Fruit fly (Drosophila melanogaster): ENCODE results near the gene CG34296.
A peak's percentile ranks its signal among the peaks of the same experiment; 100 is the strongest.

CG34296 gene

dm6 chr3R:29718363-29718762 is 4.0 kb upstream of the CG34296 start, which contains the start of gene CG15506:
Gene CG15506, plus strand, starts transcription at chr3R:29718663.
- no peak for TF ChIP-seq Gug (GFP tag; IDR thresholded peaks at IDR 0.05)
- TF ChIP-seq eg (GFP tag; IDR thresholded peaks at IDR 0.05): 0 out of 3 replicates have a peak, but pooled peaks have one; percentile 36
- no peak for TF ChIP-seq CG3032 (tag; optimal IDR thresholded peaks at IDR 0.05)
- 0 out of 2 replicates have a peak, but pooled peaks have one; percentile 7 for TF ChIP-seq CG15336 (GFP tag; IDR thresholded peaks at IDR 0.05)
- TF ChIP-seq CG6163 (GFP tag; IDR thresholded peaks at IDR 0.05): 0 out of 3 replicates have a peak, but pooled peaks have one; percentile 11
- peak in 1 of 2 experiments; percentile 33 for TF ChIP-seq ss (GFP tag; optimal IDR thresholded peaks at IDR 0.05)
- TF ChIP-seq CG8119 (GFP tag; IDR thresholded peaks at IDR 0.05): 0 out of 3 replicates have a peak, but pooled peaks have one; percentile 25
- no peak for TF ChIP-seq CG16779 (tag; optimal IDR thresholded peaks at IDR 0.05)

- TF ChIP-seq CG6808 (GFP tag; optimal IDR thresholded peaks at IDR 0.05): no peak
- no peak for TF ChIP-seq fkh (GFP tag; optimal IDR thresholded peaks at IDR 0.05)
- TF ChIP-seq Eip75B (GFP tag; optimal IDR thresholded peaks at IDR 0.05): peak; percentile 2
- 0 out of 3 replicates have a peak, but pooled peaks have one; percentile 15 for TF ChIP-seq eg (GFP tag; IDR thresholded peaks at IDR 0.05)
- no peak for TF ChIP-seq CG11902 (GFP tag; optimal IDR thresholded peaks at IDR 0.05)
- TF ChIP-seq spab (GFP tag; optimal IDR thresholded peaks at IDR 0.05): no peak
- no peak for TF ChIP-seq CG7368 (GFP tag; optimal IDR thresholded peaks at IDR 0.05)
- TF ChIP-seq CG1621 (tag; optimal IDR thresholded peaks at IDR 0.05): peak; percentile 76
- no peak for TF ChIP-seq CG11762 (GFP tag; optimal IDR thresholded peaks at IDR 0.05; ENCODE audit: insufficient read depth)
- peak; percentile 47 for TF ChIP-seq dsx (GFP tag; optimal IDR thresholded peaks at IDR 0.05; ENCODE audit: poor library complexity, severe bottlenecking)
- no peak for TF ChIP-seq CG34406 (GFP tag; optimal IDR thresholded peaks at IDR 0.05)
- TF ChIP-seq fd59A (GFP tag; optimal IDR thresholded peaks at IDR 0.05): no peak
- no peak for TF ChIP-seq Blimp-1 (GFP tag; optimal IDR thresholded peaks at IDR 0.05)
- TF ChIP-seq achi (GFP tag; optimal IDR thresholded peaks at IDR 0.05): no peak
- TF ChIP-seq svp (GFP tag): peak; percentile 87
- no peak for TF ChIP-seq Ets96B (tag; optimal IDR thresholded peaks at IDR 0.05)
- TF ChIP-seq Eip93F (GFP tag; optimal IDR thresholded peaks at IDR 0.05): no peak
- no peak for TF ChIP-seq CG8319 (GFP tag; optimal IDR thresholded peaks at IDR 0.05)
- no peak for TF ChIP-seq topi (GFP tag; optimal IDR thresholded peaks at IDR 0.05)
- no peak for TF ChIP-seq CG9139 (GFP tag; optimal IDR thresholded peaks at IDR 0.05)
- TF ChIP-seq salr (GFP tag; optimal IDR thresholded peaks at IDR 0.05): no peak
- no peak for TF ChIP-seq Smox (GFP tag; optimal IDR thresholded peaks at IDR 0.05)
- TF ChIP-seq CG16779 (tag; optimal IDR thresholded peaks at IDR 0.05): no peak
- TF ChIP-seq net (GFP tag; optimal IDR thresholded peaks at IDR 0.05): no peak
- TF ChIP-seq fd85E (GFP tag; optimal IDR thresholded peaks at IDR 0.05): no peak
- peak in 1 of 2 experiments; percentile 25 for TF ChIP-seq ss (GFP tag; optimal IDR thresholded peaks at IDR 0.05)
- 0 out of 2 replicates have a peak, but pooled peaks have one; percentile 29 for TF ChIP-seq CG15336 (GFP tag; IDR thresholded peaks at IDR 0.05)
- TF ChIP-seq esn (GFP tag; optimal IDR thresholded peaks at IDR 0.05): peak; percentile 1
- no peak for TF ChIP-seq Sox14 (GFP tag; optimal IDR thresholded peaks at IDR 0.05)
- no peak for TF ChIP-seq CG4318 (GFP tag; optimal IDR thresholded peaks at IDR 0.05)
- TF ChIP-seq CG6854 (GFP tag; optimal IDR thresholded peaks at IDR 0.05): peak; percentile 67
- TF ChIP-seq cyc (GFP tag; optimal IDR thresholded peaks at IDR 0.05): no peak
- peak; percentile 45 for TF ChIP-seq Eip78C (GFP tag)
Measured at dm6 chr3R:29723048-29723656, 814 bp downstream of the CG34296 start, which contains the start of gene Pcd. Gene Pcd, plus strand, starts transcription at chr3R:29723163.

dm6 chr3R:29724745-29725144 is 2.4 kb downstream of the CG34296 start, which contains the start of the genes Naa40 and CG18731:
Gene Naa40, minus strand, starts transcription at chr3R:29724950.
Gene CG18731, plus strand, starts transcription at chr3R:29725027.
- TF ChIP-seq Sox15 (GFP tag; optimal IDR thresholded peaks at IDR 0.05): no peak
- TF ChIP-seq fkh (GFP tag; optimal IDR thresholded peaks at IDR 0.05): peak; percentile 90
